Worm (Caenorhabditis elegans) whole organism, early embryonic: ENCODE measurements around the gene F58B3.6.

Source experiments
- B0310.2 ChIP-seq: sonication (generic microtip); optimal IDR thresholded peaks from 2 replicates; lab custom pipeline; 2016; ENCODE audit warnings: mild to moderate bottlenecking, missing genetic modification characterization, missing compliant biosample characterization
- F13C5.2 ChIP-seq: sonication (generic microtip); optimal IDR thresholded peaks from 2 replicates; lab custom pipeline; 2017; ENCODE audit warnings: mild to moderate bottlenecking, missing genetic modification characterization, inconsistent platforms, missing compliant biosample characterization
- aly-1 ChIP-seq: sonication (generic microtip); optimal IDR thresholded peaks from 2 replicates; lab custom pipeline; 2016; ENCODE audit warnings: missing genetic modification characterization, missing compliant biosample characterization
- ama-1 ChIP-seq: fragments of 150-350 bp; optimal IDR thresholded peaks from 2 replicates; lab custom pipeline; 2014
- ceh-36 ChIP-seq: sonication (generic microtip); optimal IDR thresholded peaks from 2 replicates; lab custom pipeline; 2016; ENCODE audit warnings: missing genetic modification characterization, inconsistent platforms, missing compliant biosample characterization
- flt-1 ChIP-seq: fragments of 200-800 bp; sonication (Bioruptor generic); IDR thresholded peaks from 2 replicates; pipeline ENCODE4 v1.3.6; 2022; ENCODE audit warnings: missing genetic modification characterization, missing compliant biosample characterization
- hmg-4 ChIP-seq: fragments of 200-800 bp; sonication (Bioruptor generic); optimal IDR thresholded peaks from 2 replicates; lab custom pipeline; 2018; ENCODE audit warnings: mild to moderate bottlenecking, missing genetic modification characterization, missing compliant biosample characterization
- scrt-1 ChIP-seq: fragments of 200-800 bp; sonication (Bioruptor generic); IDR thresholded peaks from 2 replicates; pipeline ENCODE4 v1.3.6; 2022; ENCODE audit warnings: missing genetic modification characterization, missing compliant biosample characterization
- tbx-11 ChIP-seq: fragments of 200-800 bp; sonication (Bioruptor generic); IDR thresholded peaks from 2 replicates; pipeline ENCODE4 v1.3.6; 2022; ENCODE audit warnings: missing genetic modification characterization, missing compliant biosample characterization
- tra-4 ChIP-seq: sonication (generic microtip); optimal IDR thresholded peaks from 2 replicates; lab custom pipeline; 2017; ENCODE audit warnings: missing genetic modification characterization, missing compliant biosample characterization

DNA sequence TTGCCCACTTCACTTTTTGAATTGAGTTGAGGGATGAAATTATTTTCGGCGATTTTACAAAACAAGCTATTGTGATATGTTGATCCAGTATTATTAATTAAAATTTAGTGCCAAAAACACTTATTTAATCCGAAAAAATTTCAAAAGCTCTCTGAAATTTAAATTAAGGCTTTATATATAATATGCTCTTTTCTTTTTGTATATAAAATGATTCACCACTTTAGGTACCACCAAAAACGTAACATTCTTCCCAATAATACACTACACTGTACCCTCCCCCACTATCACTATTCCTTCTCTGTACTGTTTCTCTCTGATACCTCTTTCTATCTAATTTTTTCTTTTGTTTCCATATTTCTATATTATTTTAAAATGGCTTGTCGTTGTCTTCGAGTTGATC, 7.4 kb downstream of the F58B3.6 start, which contains the start of gene prx-2:
- no peak for TF ChIP-seq ama-1 (lab: Kevin White, UChicago)
- TF ChIP-seq B0310.2 (tag; lab: Kevin White, UChicago) = no peak
- no peak for TF ChIP-seq ceh-36
- no peak for TF ChIP-seq aly-1 (tag; lab: Kevin White, UChicago)
- TF ChIP-seq F13C5.2 (tag; lab: Kevin White, UChicago) = no peak
- TF ChIP-seq flt-1 (GFP tag; lab: Robert Waterston, UW) = no peak
- TF ChIP-seq scrt-1 (GFP tag; lab: Robert Waterston, UW) = no peak
- TF ChIP-seq hmg-4 (GFP tag; lab: Kevin White, UChicago) = no peak
- no peak for TF ChIP-seq tbx-11 (GFP tag; lab: Robert Waterston, UW)
- no peak for TF ChIP-seq tra-4 (tag; lab: Kevin White, UChicago)
